Fruit fly (Drosophila melanogaster) whole organism, embryonic: ENCODE data around the gene mRpL27.

Experiments
- Atf6 ChIP-seq: fragments of 200-800 bp; sonication (Bioruptor generic); IDR thresholded peaks from 2 replicates; pipeline ENCODE4 v1.3.6; 2022; ENCODE audit warnings: missing biosample characterization, missing genetic modification characterization
- CG10321 ChIP-seq: fragments of 200-800 bp; sonication (Bioruptor generic); IDR thresholded peaks from 2 replicates; pipeline ENCODE4 v1.3.6; 2022; ENCODE audit warnings: missing biosample characterization, missing genetic modification characterization
- CG10366 ChIP-seq: fragments of 200-800 bp; sonication (Bioruptor generic); IDR thresholded peaks from 2 replicates; pipeline ENCODE4 v1.3.6; 2022; ENCODE audit warnings: missing biosample characterization, missing genetic modification characterization
- CG10959 ChIP-seq: fragments of 200-800 bp; sonication (Bioruptor generic); IDR thresholded peaks from 2 replicates; pipeline ENCODE4 v1.3.6; 2022; ENCODE audit warnings: missing biosample characterization, missing genetic modification characterization
- CG11247 ChIP-seq: fragments of 200-800 bp; sonication (Bioruptor generic); IDR thresholded peaks from 2 replicates; pipeline ENCODE4 v1.3.6; 2022; ENCODE audit warnings: missing biosample characterization, missing genetic modification characterization
- CG12769 ChIP-seq: fragments of 200-800 bp; sonication (Bioruptor generic); optimal IDR thresholded peaks from 2 replicates; lab custom pipeline; 2019; ENCODE audit warnings: missing biosample characterization, mild to moderate bottlenecking, missing genetic modification characterization, moderate library complexity
- CG13424 ChIP-seq: fragments of 200-800 bp; sonication (Bioruptor generic); optimal IDR thresholded peaks from 2 replicates; lab custom pipeline; 2019; ENCODE audit warnings: missing biosample characterization, mild to moderate bottlenecking, missing genetic modification characterization, moderate library complexity
- CG14965 ChIP-seq: fragments of 200-800 bp; sonication (Bioruptor generic); optimal IDR thresholded peaks from 2 replicates; lab custom pipeline; 2016; ENCODE audit warnings: missing biosample characterization, missing genetic modification characterization, borderline replicate concordance
- CG1529 ChIP-seq: fragments of 200-800 bp; sonication (Bioruptor generic); optimal IDR thresholded peaks from 3 replicates; lab custom pipeline; 2018; ENCODE audit warnings: missing biosample characterization, missing genetic modification characterization
- CG1603 ChIP-seq: fragments of 200-800 bp; sonication (Bioruptor generic); optimal IDR thresholded peaks from 2 replicates; lab custom pipeline; 2019; ENCODE audit warnings: missing biosample characterization, mild to moderate bottlenecking, missing genetic modification characterization, moderate library complexity
- CG30403 ChIP-seq: fragments of 200-800 bp; sonication (Bioruptor generic); optimal IDR thresholded peaks from 3 replicates; lab custom pipeline; 2016; ENCODE audit warnings: missing biosample characterization, missing genetic modification characterization
- CG32532 ChIP-seq: fragments of 200-800 bp; sonication (Bioruptor generic); IDR thresholded peaks from 2 replicates; pipeline ENCODE4 v1.3.6; 2022; ENCODE audit warnings: missing biosample characterization, missing genetic modification characterization
- CG42726 ChIP-seq: fragments of 200-800 bp; sonication (Bioruptor generic); IDR thresholded peaks from 2 replicates; pipeline ENCODE4 v1.3.6; 2022; ENCODE audit warnings: missing biosample characterization, missing genetic modification characterization; ENCODE audit not compliant: partially characterized antibody
- CG6175 ChIP-seq: fragments of 200-800 bp; sonication (Bioruptor generic); IDR thresholded peaks from 3 replicates; pipeline ENCODE4 v1.3.6; 2022; ENCODE audit warnings: missing biosample characterization, missing genetic modification characterization
- CG6791 ChIP-seq: fragments of 200-800 bp; sonication (Bioruptor generic); IDR thresholded peaks from 3 replicates; pipeline ENCODE4 v1.3.6; 2022; ENCODE audit warnings: missing biosample characterization, missing genetic modification characterization; ENCODE audit not compliant: partially characterized antibody
- CG8388 ChIP-seq: fragments of 200-800 bp; sonication (Bioruptor generic); optimal IDR thresholded peaks from 2 replicates; lab custom pipeline; 2019; ENCODE audit warnings: missing biosample characterization, mild to moderate bottlenecking, missing genetic modification characterization, moderate library complexity
- D ChIP-seq, 2 experiments: fragments of 200-800 bp in 1 of 2; fragments of >200 bp in 1 of 2; sonication (Bioruptor generic) in 1 of 2; optimal IDR thresholded peaks; 2 replicates in 1 of 2; 3 replicates in 1 of 2; lab custom pipeline; 2017; ENCODE audit warnings: mild to moderate bottlenecking in 1 of 2, missing biosample characterization in 1 of 2, missing genetic modification characterization in 1 of 2, missing genetic modification reagents in 1 of 2
- Dip2 ChIP-seq: fragments of 200-800 bp; sonication (Bioruptor generic); IDR thresholded peaks from 2 replicates; pipeline ENCODE4 v1.3.6; 2022; ENCODE audit warnings: missing biosample characterization, missing genetic modification characterization
- Doc3 ChIP-seq: fragments of 200-800 bp; sonication (Bioruptor generic); IDR thresholded peaks from 3 replicates; pipeline ENCODE4 v1.3.6; 2022; ENCODE audit warnings: missing biosample characterization, missing genetic modification characterization; ENCODE audit not compliant: partially characterized antibody
- Drgx ChIP-seq: fragments of 200-800 bp; sonication (Bioruptor generic); IDR thresholded peaks from 2 replicates; pipeline ENCODE4 v1.3.6; 2022; ENCODE audit warnings: missing biosample characterization, missing genetic modification characterization
- Ets65A ChIP-seq: fragments of 200-800 bp; sonication (Bioruptor generic); peaks from one replicate; lab custom pipeline; 2016; ENCODE audit warnings: missing biosample characterization, missing genetic modification characterization
- Med ChIP-seq: fragments of 200-800 bp; sonication (Bioruptor generic); peaks from one replicate; lab custom pipeline; 2016; ENCODE audit warnings: missing biosample characterization, missing genetic modification characterization, mild to moderate bottlenecking, inconsistent platforms, moderate library complexity
- ato ChIP-seq: fragments of 200-800 bp; sonication (Bioruptor generic); IDR thresholded peaks from 2 replicates; pipeline ENCODE4 v1.3.6; 2022; ENCODE audit warnings: missing biosample characterization, missing genetic modification characterization; ENCODE audit not compliant: partially characterized antibody
- bcd ChIP-seq: fragments of 200-800 bp; sonication (Bioruptor generic); optimal IDR thresholded peaks from 2 replicates; lab custom pipeline; 2017; ENCODE audit warnings: missing biosample characterization, mild to moderate bottlenecking, missing genetic modification characterization
- bsh ChIP-seq, 2 experiments: fragments of 200-800 bp; sonication (Bioruptor generic); optimal IDR thresholded peaks; 2 replicates each; lab custom pipeline; 2017 to 2018; ENCODE audit warnings: mild to moderate bottlenecking in 2 of 2, missing biosample characterization in 2 of 2, missing genetic modification characterization in 2 of 2, moderate library complexity in 1 of 2
- ci ChIP-seq: fragments of 200-800 bp; sonication (Bioruptor generic); IDR thresholded peaks from 3 replicates; pipeline ENCODE4 v1.3.6; 2022; ENCODE audit warnings: missing biosample characterization, missing genetic modification characterization
- dmrt99B ChIP-seq: fragments of 200-800 bp; sonication (Bioruptor generic); optimal IDR thresholded peaks from 2 replicates; lab custom pipeline; 2018; ENCODE audit warnings: missing biosample characterization, mild to moderate bottlenecking, missing genetic modification characterization, moderate library complexity
- fd64A ChIP-seq: fragments of 200-800 bp; sonication (Bioruptor generic); optimal IDR thresholded peaks from 3 replicates; lab custom pipeline; 2018; ENCODE audit warnings: missing biosample characterization, mild to moderate bottlenecking, missing genetic modification characterization
- kah ChIP-seq: fragments of 200-800 bp; sonication (Bioruptor generic); optimal IDR thresholded peaks from 2 replicates; lab custom pipeline; 2018; ENCODE audit warnings: missing biosample characterization, mild to moderate bottlenecking, missing genetic modification characterization
- maf-S ChIP-seq: fragments of 200-800 bp; sonication (Bioruptor generic); optimal IDR thresholded peaks from 2 replicates; lab custom pipeline; 2016; ENCODE audit warnings: missing biosample characterization, missing genetic modification characterization
- mirr ChIP-seq: fragments of 200-800 bp; sonication (Bioruptor generic); optimal IDR thresholded peaks from 3 replicates; lab custom pipeline; 2018; ENCODE audit warnings: missing biosample characterization, mild to moderate bottlenecking, missing genetic modification characterization
- pfk ChIP-seq: fragments of 200-800 bp; sonication (Bioruptor generic); optimal IDR thresholded peaks from 2 replicates; lab custom pipeline; 2018; ENCODE audit warnings: missing biosample characterization, mild to moderate bottlenecking, missing genetic modification characterization, moderate library complexity
- scrt ChIP-seq: fragments of 200-800 bp; sonication (Bioruptor generic); optimal IDR thresholded peaks from 2 replicates; lab custom pipeline; 2018; ENCODE audit warnings: missing biosample characterization, mild to moderate bottlenecking, missing genetic modification characterization, moderate library complexity
- sob ChIP-seq: fragments of 200-800 bp; sonication (Bioruptor generic); IDR thresholded peaks from 2 replicates; pipeline ENCODE4 v1.3.6; 2022; ENCODE audit warnings: missing biosample characterization, missing genetic modification characterization
- ssp ChIP-seq: fragments of 200-800 bp; sonication (Bioruptor generic); IDR thresholded peaks from 2 replicates; pipeline ENCODE4 v1.3.6; 2022; ENCODE audit warnings: missing biosample characterization, missing genetic modification characterization
- tin ChIP-seq: fragments of 200-800 bp; sonication (Bioruptor generic); optimal IDR thresholded peaks from 3 replicates; lab custom pipeline; 2016; ENCODE audit warnings: missing biosample characterization, missing genetic modification characterization
- tll ChIP-seq, 2 experiments: fragments of 200-800 bp in 1 of 2; fragments of >200 bp in 1 of 2; sonication (Bioruptor generic) in 1 of 2; optimal IDR thresholded peaks; 2 replicates each; lab custom pipeline; 2017 to 2019; ENCODE audit warnings: missing biosample characterization in 2 of 2, missing genetic modification characterization in 2 of 2, mild to moderate bottlenecking in 1 of 2, moderate library complexity in 1 of 2
- ttk ChIP-seq: fragments of 200-800 bp; sonication (Bioruptor generic); IDR thresholded peaks from 2 replicates; pipeline ENCODE4 v2.1.2; 2022; ENCODE audit warnings: missing biosample characterization, missing genetic modification characterization
- vvl ChIP-seq: fragments of 200-800 bp; sonication (Bioruptor generic); IDR thresholded peaks from 2 replicates; pipeline ENCODE4 v1.3.6; 2022; ENCODE audit warnings: missing biosample characterization, missing genetic modification characterization

mRpL27 gene

dm6 chr2L:4417982-4418381, 41.5 kb downstream of the mRpL27 start (continued):
- TF ChIP-seq CG10366 (GFP tag; lab: Robert Waterston, UW): peak; percentile 38
- no peak for TF ChIP-seq Doc3 (GFP tag; lab: Robert Waterston, UW)
- TF ChIP-seq CG42726 (GFP tag; lab: Robert Waterston, UW): 0 out of 2 replicates have a peak, but pooled peaks have one; percentile 60
- no peak for TF ChIP-seq D (optimal IDR thresholded peaks at IDR 0.05; lab: Kevin White, UChicago)
- TF ChIP-seq D (GFP tag; optimal IDR thresholded peaks at IDR 0.05; lab: Kevin White, UChicago): peak; percentile 15
- no peak for TF ChIP-seq CG30403 (GFP tag; lab: Kevin White, UChicago)
- TF ChIP-seq CG14965 (GFP tag; lab: Kevin White, UChicago): peak; percentile 96
- TF ChIP-seq CG10959 (GFP tag; lab: Robert Waterston, UW): peak; percentile 34; the same call in 1 of the 2 replicates
- no peak for TF ChIP-seq CG8388
- no peak for TF ChIP-seq CG6791 (GFP tag; lab: Robert Waterston, UW)
- no peak for TF ChIP-seq CG13424 (tag; lab: Kevin White, UChicago)
- TF ChIP-seq Atf6: 0 out of 2 replicates have a peak, but pooled peaks have one; percentile 28
- 0 out of 2 replicates have a peak, but pooled peaks have one; percentile 22 for TF ChIP-seq ssp (GFP tag; lab: Robert Waterston, UW)
- TF ChIP-seq CG1603 (tag; lab: Kevin White, UChicago): peak; percentile 25
- TF ChIP-seq tin (GFP tag; lab: Kevin White, UChicago): peak; percentile 18
- peak; percentile 91 for TF ChIP-seq Dip2
- TF ChIP-seq ttk (GFP tag; lab: Robert Waterston, UW): 0 out of 2 replicates have a peak, but pooled peaks have one; percentile 38
- no peak for TF ChIP-seq CG12769 (tag; lab: Kevin White, UChicago)
- peak; percentile 19 for TF ChIP-seq bcd (GFP tag; lab: Kevin White, UChicago)
- TF ChIP-seq ato: no peak
- TF ChIP-seq CG10321 (GFP tag; lab: Robert Waterston, UW): 0 out of 2 replicates have a peak, but pooled peaks have one; percentile 12
- no peak for TF ChIP-seq fd64A (GFP tag; lab: Kevin White, UChicago)
- TF ChIP-seq maf-S (GFP tag; lab: Kevin White, UChicago): no peak
- no peak for TF ChIP-seq pfk (GFP tag; lab: Kevin White, UChicago)
- TF ChIP-seq scrt (GFP tag; lab: Kevin White, UChicago): peak; percentile 48
- peak; percentile 18 for TF ChIP-seq dmrt99B
- peak; percentile 52 for TF ChIP-seq Med (GFP tag; lab: Kevin White, UChicago)
- no peak for TF ChIP-seq CG6175 (GFP tag; lab: Robert Waterston, UW)
- peak; percentile 94 for TF ChIP-seq kah (GFP tag; lab: Kevin White, UChicago)
- peak; percentile 52; the same call in 1 of the 3 replicates for TF ChIP-seq ci (GFP tag; lab: Robert Waterston, UW)
- TF ChIP-seq Ets65A (GFP tag; lab: Kevin White, UChicago): peak; percentile 78
- peak; percentile 7 for TF ChIP-seq mirr (GFP tag; lab: Kevin White, UChicago)
- no peak for TF ChIP-seq tll (GFP tag; optimal IDR thresholded peaks at IDR 0.05; lab: Kevin White, UChicago)
- peak; percentile 44; the same call in 1 of the 2 replicates for TF ChIP-seq CG11247
- peak; percentile 27; the same call in 1 of the 2 replicates for TF ChIP-seq vvl (GFP tag; lab: Robert Waterston, UW)
- peak; percentile 45; the same call in 1 of the 2 replicates for TF ChIP-seq CG32532 (GFP tag; lab: Robert Waterston, UW)

dm6 chr2L:4416903-4417302, 42.5 kb downstream of the mRpL27 start:
- TF ChIP-seq CG1529: no peak
- TF ChIP-seq Drgx (GFP tag; lab: Robert Waterston, UW): peak; percentile 25; the same call in 1 of the 2 replicates
- no peak for TF ChIP-seq sob (GFP tag; lab: Robert Waterston, UW)
- peak in 1 of 2 experiments; percentile 41 for TF ChIP-seq bsh (GFP tag; optimal IDR thresholded peaks at IDR 0.05; lab: Kevin White, UChicago)
- TF ChIP-seq, all 482 proteins: peak for 2
